Fruit fly (Drosophila melanogaster) whole organism: Measurements from ENCODE around the gene p24-1.

Experiments used
- CG8478 ChIP-seq: fragments of >200 bp; optimal IDR thresholded peaks from 2 replicates; lab custom pipeline; 2018; ENCODE audit warnings: inconsistent platforms
- Dll ChIP-seq: fragments of >200 bp; optimal IDR thresholded peaks from 2 replicates; lab custom pipeline; 2017
- EcR ChIP-seq, 2 experiments: fragments of >200 bp; optimal IDR thresholded peaks; 2 replicates each; lab custom pipeline; 2017; ENCODE audit warnings: missing biosample characterization in 2 of 2, missing genetic modification characterization in 2 of 2, missing genetic modification reagents in 2 of 2
- pan ChIP-seq: fragments of >200 bp; optimal IDR thresholded peaks from 2 replicates; lab custom pipeline; 2017
- psq ChIP-seq: fragments of >200 bp; optimal IDR thresholded peaks from 2 replicates; lab custom pipeline; 2017
- usp ChIP-seq: fragments of >200 bp; optimal IDR thresholded peaks from 2 replicates; lab custom pipeline; 2017; ENCODE audit warnings: missing biosample characterization, missing genetic modification characterization, mixed read lengths

p24-1 gene

DNA sequence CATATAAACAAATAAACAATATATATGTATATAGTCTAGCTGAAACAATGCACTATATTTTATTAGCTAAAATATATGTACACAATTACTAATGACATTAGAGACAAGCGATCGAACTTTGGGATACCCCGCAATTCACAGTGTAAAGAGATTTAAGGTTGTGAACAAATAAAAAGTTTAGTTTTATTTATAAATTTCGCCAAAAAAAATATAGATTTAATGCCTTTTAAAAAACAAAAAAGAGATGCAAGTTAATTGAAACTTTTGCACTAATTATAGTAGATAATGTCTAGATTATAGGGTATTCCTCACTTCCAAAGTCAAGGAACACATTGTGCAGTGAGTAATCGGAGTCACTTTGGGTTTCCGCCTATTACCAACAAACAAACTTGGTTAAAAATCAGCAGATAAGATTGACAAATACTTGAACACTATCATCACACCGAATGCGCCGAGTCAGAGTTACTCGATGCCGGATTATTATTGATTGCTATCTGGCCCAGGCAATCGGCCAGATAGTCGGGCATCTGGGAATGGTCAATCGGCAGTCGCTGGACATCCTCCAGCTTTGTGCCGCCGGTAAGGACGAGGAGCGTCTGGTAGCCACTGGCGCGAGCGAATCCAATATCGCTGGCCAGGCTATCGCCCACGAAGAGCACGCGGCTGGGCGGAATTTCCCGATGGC lies 23.0 kb upstream of the p24-1 start:
- TF ChIP-seq usp (GFP tag; lab: Kevin White, UChicago) (no peak), EcR (GFP tag; optimal IDR thresholded peaks at IDR 0.05; lab: Kevin White, UChicago) (no peak), pan (no peak), Dll (lab: Kevin White, UChicago) (no peak), CG8478 (lab: Kevin White, UChicago) (no peak), psq (no peak)

dm6 chrX:11873116-11873515 lies 20.8 kb upstream of the p24-1 start, which contains the start of gene CG15739:
TSS of gene CG15739 (plus strand) at chrX:11873319.
- no peak for TF ChIP-seq CG8478 (lab: Kevin White, UChicago)
- TF ChIP-seq usp (GFP tag; lab: Kevin White, UChicago), result no peak
- no peak for TF ChIP-seq EcR (GFP tag; optimal IDR thresholded peaks at IDR 0.05; lab: Kevin White, UChicago)

DNA sequence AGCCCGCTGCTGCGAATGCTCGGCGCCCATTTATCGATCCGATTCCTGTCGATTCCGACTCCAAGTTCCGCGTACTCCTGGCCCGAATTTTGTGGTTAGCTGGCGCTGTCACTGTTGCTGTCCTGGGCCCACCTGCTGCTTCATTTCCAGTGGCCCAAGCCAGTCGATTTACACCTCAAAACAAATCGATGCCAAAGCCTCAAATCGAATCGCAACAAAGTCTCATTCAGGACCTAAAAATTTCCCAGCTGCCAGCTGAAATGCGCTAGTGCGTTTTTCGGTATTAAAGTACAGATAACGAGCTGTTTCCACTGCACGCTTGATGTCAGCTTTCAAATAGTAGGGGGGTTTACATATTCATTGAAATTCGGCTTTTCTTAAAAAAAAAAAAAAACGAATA lies 20.2 kb upstream of the p24-1 start, which contains the start of gene BORCS5:
TSS of gene BORCS5 (minus strand) at position 263 of the 400 bp plus-strand sequence.
- TF ChIP-seq psq (no peak), CG8478 (lab: Kevin White, UChicago) (no peak), pan (no peak), Dll (lab: Kevin White, UChicago) (no peak), EcR (GFP tag; optimal IDR thresholded peaks at IDR 0.05; lab: Kevin White, UChicago) (no peak), usp (GFP tag; lab: Kevin White, UChicago) (no peak)

dm6 chrX:11868866-11869265 lies 16.5 kb upstream of the p24-1 start, which contains the start of the genes Nrd1 and CG1847:
TSS of gene Nrd1 (minus strand) at chrX:11868893.
TSS of gene CG1847 (plus strand) at chrX:11869170.
- TF ChIP-seq Dll (lab: Kevin White, UChicago) (no peak), pan (no peak), usp (GFP tag; lab: Kevin White, UChicago) (no peak), EcR (GFP tag; optimal IDR thresholded peaks at IDR 0.05; lab: Kevin White, UChicago) (no peak), CG8478 (lab: Kevin White, UChicago) (no peak), psq (no peak)

dm6 chrX:11858439-11858813 lies 6.1 kb upstream of the p24-1 start:
- TF ChIP-seq Dll (lab: Kevin White, UChicago), result no peak

DNA sequence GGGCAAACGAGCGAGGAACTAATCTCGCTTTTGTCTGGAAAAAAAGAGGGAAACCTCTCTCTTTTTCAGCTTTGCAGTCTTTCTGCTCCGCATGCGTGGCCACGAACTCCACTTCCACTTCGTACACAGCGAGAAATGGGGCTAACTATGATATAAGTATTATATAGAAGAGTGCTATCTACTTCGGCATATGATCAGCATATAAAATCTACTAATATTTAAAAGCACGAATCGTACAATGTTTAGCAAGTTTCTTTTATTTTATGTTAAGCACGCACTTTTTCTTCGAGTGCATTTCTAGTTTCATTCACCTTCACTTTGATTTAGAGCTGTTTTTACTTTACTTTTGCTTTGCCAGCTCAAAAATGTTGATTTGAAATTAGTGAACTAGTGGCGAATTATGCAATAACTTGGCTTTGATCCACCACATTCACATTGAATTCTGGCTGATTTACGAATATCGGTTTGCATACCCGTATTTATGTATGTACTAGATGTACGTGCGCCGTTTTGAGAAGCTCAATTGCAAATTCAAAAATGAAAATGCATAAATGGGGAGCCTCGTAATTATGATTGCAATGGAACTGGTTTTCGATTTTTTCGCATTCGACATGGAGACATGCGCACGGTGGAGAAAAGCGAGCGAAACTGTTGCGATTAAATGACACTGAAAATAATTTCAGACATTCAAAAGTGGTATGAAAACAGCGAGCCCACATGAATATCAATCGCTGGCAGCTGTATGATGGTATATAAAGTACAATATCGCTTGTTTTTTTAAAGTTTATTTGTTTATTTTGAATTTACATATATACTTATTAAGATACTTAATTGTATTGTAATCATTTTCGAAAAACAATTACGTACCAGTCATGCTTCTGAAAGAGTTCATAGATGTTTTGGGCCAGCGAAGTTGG lies 5.5 kb upstream of the p24-1 start:
- TF ChIP-seq Dll (lab: Kevin White, UChicago), result no peak
- no peak for TF ChIP-seq CG8478 (lab: Kevin White, UChicago)
- no peak for TF ChIP-seq EcR (GFP tag; optimal IDR thresholded peaks at IDR 0.05; lab: Kevin White, UChicago)
- no peak for TF ChIP-seq pan
- TF ChIP-seq usp (GFP tag; lab: Kevin White, UChicago), result no peak
- TF ChIP-seq psq, result no peak

dm6 chrX:11856867-11857266 lies 4.5 kb upstream of the p24-1 start:
- TF ChIP-seq CG8478 (lab: Kevin White, UChicago) (no peak), EcR (GFP tag; optimal IDR thresholded peaks at IDR 0.05; lab: Kevin White, UChicago) (no peak), pan (no peak), Dll (lab: Kevin White, UChicago) (no peak), usp (GFP tag; lab: Kevin White, UChicago) (no peak), psq (no peak)

- TF ChIP-seq psq, result no peak
- no peak for TF ChIP-seq Dll (lab: Kevin White, UChicago)
- no peak for TF ChIP-seq EcR (GFP tag; optimal IDR thresholded peaks at IDR 0.05; lab: Kevin White, UChicago)
- TF ChIP-seq CG8478 (lab: Kevin White, UChicago), result no peak
- no peak for TF ChIP-seq pan
- TF ChIP-seq usp (GFP tag; lab: Kevin White, UChicago), result no peak
Measured at dm6 chrX:11855950-11856349, 3.6 kb upstream of the p24-1 start.

- no peak for TF ChIP-seq EcR (GFP tag; optimal IDR thresholded peaks at IDR 0.05; lab: Kevin White, UChicago)
- TF ChIP-seq usp (GFP tag; lab: Kevin White, UChicago), result no peak
- no peak for TF ChIP-seq CG8478 (lab: Kevin White, UChicago)
Measured at dm6 chrX:11854758-11855465, 2.6 kb upstream of the p24-1 start, which contains the start of the genes CG10347 and ATP7. TSS of gene CG10347 (minus strand) at chrX:11854931. TSS of gene ATP7 (plus strand) at chrX:11855022.

DNA sequence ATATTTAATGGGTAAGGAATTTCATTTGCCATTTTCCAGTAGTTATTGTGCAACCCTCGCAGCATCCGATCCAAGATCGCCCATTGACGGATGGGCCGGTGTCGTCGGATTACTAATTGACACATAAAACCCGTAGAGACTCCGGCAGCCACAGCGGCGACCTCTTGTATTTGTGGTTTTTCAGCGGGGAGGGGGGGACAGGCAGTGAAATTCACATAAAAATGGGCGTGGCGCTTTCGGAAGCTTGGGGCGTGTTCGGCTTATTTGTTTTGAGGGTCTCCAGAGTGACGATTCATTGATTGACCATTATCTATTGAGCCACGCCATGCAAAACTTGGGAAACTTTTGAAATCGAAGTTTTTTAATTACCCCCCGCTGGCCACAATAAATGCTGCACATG lies 3.1 kb downstream of the p24-1 start:
- no peak for TF ChIP-seq Dll (lab: Kevin White, UChicago)
- TF ChIP-seq CG8478 (lab: Kevin White, UChicago), result no peak
- no peak for TF ChIP-seq usp (GFP tag; lab: Kevin White, UChicago)

dm6 chrX:11848507-11849264 lies 3.6 kb downstream of the p24-1 start:
- no peak for TF ChIP-seq usp (GFP tag; lab: Kevin White, UChicago)
- TF ChIP-seq pan, result no peak
- no peak for TF ChIP-seq psq
- no peak for TF ChIP-seq CG8478 (lab: Kevin White, UChicago)
- TF ChIP-seq Dll (lab: Kevin White, UChicago), result no peak
- no peak for TF ChIP-seq EcR (GFP tag; optimal IDR thresholded peaks at IDR 0.05; lab: Kevin White, UChicago)
